Worm (Caenorhabditis elegans) whole organism, L1 larva: ENCODE results near the gene kbp-4.

ENCODE experiments used
- ceh-82 ChIP-seq, 3 experiments: fragments of 150-350 bp in 1 of 3; sonication (generic microtip) in 2 of 3; optimal IDR thresholded peaks; 2 replicates each; lab custom pipeline; 2014 to 2017; ENCODE audit warnings: missing biosample characterization in 3 of 3, missing genetic modification characterization in 3 of 3
- fkh-8 ChIP-seq: sonication (generic microtip); optimal IDR thresholded peaks from 2 replicates; lab custom pipeline; 2016; ENCODE audit warnings: mild to moderate bottlenecking, missing genetic modification characterization, missing compliant biosample characterization
- lin-14 ChIP-seq: fragments of 200-800 bp; sonication (Bioruptor generic); optimal IDR thresholded peaks from 2 replicates; lab custom pipeline; 2018; ENCODE audit warnings: mild to moderate bottlenecking, missing genetic modification characterization, moderate library complexity, missing compliant biosample characterization
- lin-35 ChIP-seq, 2 experiments: fragments of 150-350 bp; optimal IDR thresholded peaks; 2 replicates each; lab custom pipeline; 2014; ENCODE audit warnings: missing biosample characterization in 2 of 2, missing genetic modification characterization in 2 of 2, missing genetic modification reagents in 2 of 2
- pag-3 ChIP-seq: sonication (generic microtip); optimal IDR thresholded peaks from 2 replicates; lab custom pipeline; 2017; ENCODE audit warnings: missing genetic modification characterization, mild to moderate bottlenecking, missing compliant biosample characterization, antibody characterized with exemption, borderline replicate concordance; ENCODE audit not compliant: insufficient read depth
- pqm-1 ChIP-seq: sonication (generic microtip); optimal IDR thresholded peaks from 3 replicates; lab custom pipeline; 2017; ENCODE audit warnings: missing biosample characterization, missing genetic modification characterization

ce11 chrIII:1102908-1103307, 22.2 kb downstream of the kbp-4 start, which contains the start of gene exc-6:
- TF ChIP-seq pag-3 (tag; lab: Kevin White, UChicago) = no peak
- TF ChIP-seq ceh-82 (tag; optimal IDR thresholded peaks at IDR 0.05; lab: Kevin White, UChicago) = no peak
- no peak for TF ChIP-seq lin-14 (GFP tag; lab: Kevin White, UChicago)
- no peak for TF ChIP-seq fkh-8 (tag; lab: Kevin White, UChicago)
- no peak for TF ChIP-seq lin-35 (GFP tag; optimal IDR thresholded peaks at IDR 0.05; lab: Kevin White, UChicago)
- TF ChIP-seq pqm-1 (tag; lab: Kevin White, UChicago) = no peak
